Worm (Caenorhabditis elegans) whole organism, L1 larva: ENCODE measurements around the gene col-96.

Source experiments
- C16A3.4 ChIP-seq: fragments of 150-350 bp; optimal IDR thresholded peaks from 2 replicates; lab custom pipeline; 2014; ENCODE audit warnings: missing biosample characterization, missing genetic modification characterization
- aly-2 ChIP-seq: fragments of 150-350 bp; optimal IDR thresholded peaks from 2 replicates; lab custom pipeline; 2014; ENCODE audit warnings: missing biosample characterization, missing genetic modification characterization
- blmp-1 ChIP-seq: fragments of 150-350 bp; optimal IDR thresholded peaks from 2 replicates; lab custom pipeline; 2014; ENCODE audit warnings: missing biosample characterization, missing genetic modification characterization
- ceh-63 ChIP-seq: fragments of 200-800 bp; sonication (Bioruptor generic); optimal IDR thresholded peaks from 2 replicates; lab custom pipeline; 2018; ENCODE audit warnings: mild to moderate bottlenecking, missing genetic modification characterization, missing compliant biosample characterization
- ceh-8 ChIP-seq: fragments of 200-800 bp; sonication (Bioruptor generic); optimal IDR thresholded peaks from 2 replicates; lab custom pipeline; 2018; ENCODE audit warnings: mild to moderate bottlenecking, missing genetic modification characterization, moderate library complexity, missing compliant biosample characterization
- ceh-82 ChIP-seq, 3 experiments: fragments of 150-350 bp in 1 of 3; sonication (generic microtip) in 2 of 3; optimal IDR thresholded peaks; 2 replicates each; lab custom pipeline; 2014 to 2017; ENCODE audit warnings: missing biosample characterization in 3 of 3, missing genetic modification characterization in 3 of 3
- ceh-88 ChIP-seq: fragments of 200-800 bp; sonication (Bioruptor generic); IDR thresholded peaks from 2 replicates; pipeline ENCODE4 v1.3.6; 2022; ENCODE audit warnings: missing genetic modification characterization, missing compliant biosample characterization
- ceh-90 ChIP-seq: sonication (generic microtip); optimal IDR thresholded peaks from 2 replicates; lab custom pipeline; 2016; ENCODE audit warnings: missing genetic modification characterization, missing compliant biosample characterization
- efl-1 ChIP-seq, 4 experiments: fragments of 150-350 bp; optimal IDR thresholded peaks in 3 of 4; peaks in 1 of 4; 1 replicate in 1 of 4; 2 replicates in 3 of 4; lab custom pipeline; 2014; ENCODE audit warnings: missing biosample characterization in 2 of 4, missing genetic modification characterization in 2 of 4, missing genetic modification reagents in 2 of 4
- efl-3 ChIP-seq: fragments of 200-800 bp; sonication (Bioruptor generic); optimal IDR thresholded peaks from 2 replicates; lab custom pipeline; 2018; ENCODE audit warnings: mild to moderate bottlenecking, missing genetic modification characterization, missing compliant biosample characterization
- egl-13 ChIP-seq: sonication (generic microtip); optimal IDR thresholded peaks from 2 replicates; lab custom pipeline; 2016; ENCODE audit warnings: missing genotype, missing genetic modification reagents, missing genetic modification characterization, missing compliant biosample characterization
- elt-2 ChIP-seq: sonication (generic microtip); optimal IDR thresholded peaks from 2 replicates; lab custom pipeline; 2016; ENCODE audit warnings: missing genetic modification characterization, mild to moderate bottlenecking, inconsistent platforms, missing compliant biosample characterization, missing genetic modification reagents
- elt-3 ChIP-seq, 6 experiments: fragments of 150-350 bp in 1 of 6; sonication (generic microtip); optimal IDR thresholded peaks; 2 replicates each; lab custom pipeline; 2017 to 2018; ENCODE audit warnings: missing biosample characterization in 6 of 6, missing genetic modification characterization in 6 of 6, inconsistent platforms in 1 of 6
- ets-5 ChIP-seq: fragments of 200-800 bp; sonication (Bioruptor generic); IDR thresholded peaks from 2 replicates; pipeline ENCODE4 v1.3.6; 2022; ENCODE audit warnings: missing genetic modification characterization, missing compliant biosample characterization
- fkh-8 ChIP-seq: sonication (generic microtip); optimal IDR thresholded peaks from 2 replicates; lab custom pipeline; 2016; ENCODE audit warnings: mild to moderate bottlenecking, missing genetic modification characterization, missing compliant biosample characterization
- grh-1 ChIP-seq: fragments of 200-800 bp; sonication (Bioruptor generic); IDR thresholded peaks from 2 replicates; pipeline ENCODE4 v1.3.6; 2022; ENCODE audit warnings: missing genetic modification reagents, missing genetic modification characterization, missing compliant biosample characterization
- hlh-17 ChIP-seq: fragments of 200-800 bp; sonication (Bioruptor generic); optimal IDR thresholded peaks from 2 replicates; lab custom pipeline; 2018; ENCODE audit warnings: missing genetic modification characterization, mild to moderate bottlenecking, missing compliant biosample characterization, moderate library complexity, borderline replicate concordance
- jun-1 ChIP-seq: fragments of 150-350 bp; optimal IDR thresholded peaks from 2 replicates; lab custom pipeline; 2014; ENCODE audit warnings: missing biosample characterization, missing genetic modification reagents, missing genetic modification characterization
- lin-13 ChIP-seq: fragments of 150-350 bp; optimal IDR thresholded peaks from 2 replicates; lab custom pipeline; 2014; ENCODE audit warnings: missing biosample characterization, missing genetic modification reagents, missing genetic modification characterization
- lin-15B ChIP-seq: fragments of 150-350 bp; sonication (generic microtip); optimal IDR thresholded peaks from 3 replicates; lab custom pipeline; 2014; ENCODE audit warnings: missing biosample characterization, missing genetic modification characterization
- lin-35 ChIP-seq, 2 experiments: fragments of 150-350 bp; optimal IDR thresholded peaks; 2 replicates each; lab custom pipeline; 2014; ENCODE audit warnings: missing biosample characterization in 2 of 2, missing genetic modification characterization in 2 of 2, missing genetic modification reagents in 2 of 2
- lir-3 ChIP-seq: sonication (generic microtip); optimal IDR thresholded peaks from 2 replicates; lab custom pipeline; 2016; ENCODE audit warnings: mild to moderate bottlenecking, missing genetic modification characterization, moderate library complexity, missing compliant biosample characterization; ENCODE audit not compliant: poor library complexity
- lsy-2 ChIP-seq, 2 experiments: fragments of 150-350 bp; optimal IDR thresholded peaks; 2 replicates each; lab custom pipeline; 2014; ENCODE audit warnings: missing biosample characterization in 2 of 2, missing genetic modification characterization in 2 of 2
- mef-2 ChIP-seq: fragments of 150-350 bp; optimal IDR thresholded peaks from 2 replicates; lab custom pipeline; 2014; ENCODE audit warnings: missing biosample characterization, missing genetic modification characterization
- mep-1 ChIP-seq: fragments of 150-350 bp; optimal IDR thresholded peaks from 2 replicates; lab custom pipeline; 2014; ENCODE audit warnings: missing biosample characterization, missing genetic modification characterization
- nhr-11 ChIP-seq: fragments of 150-350 bp; optimal IDR thresholded peaks from 2 replicates; lab custom pipeline; 2014; ENCODE audit warnings: missing biosample characterization, missing genetic modification characterization
- nhr-20 ChIP-seq: sonication (generic microtip); optimal IDR thresholded peaks from 2 replicates; lab custom pipeline; 2016; ENCODE audit warnings: mild to moderate bottlenecking, missing genetic modification characterization, missing compliant biosample characterization
- nhr-28 ChIP-seq: fragments of 150-350 bp; optimal IDR thresholded peaks from 2 replicates; lab custom pipeline; 2014; ENCODE audit warnings: missing biosample characterization, missing genetic modification characterization
- nhr-47 ChIP-seq: sonication (generic microtip); optimal IDR thresholded peaks from 2 replicates; lab custom pipeline; 2016; ENCODE audit warnings: mild to moderate bottlenecking, missing genetic modification characterization, moderate library complexity, missing compliant biosample characterization
- nhr-71 ChIP-seq: sonication (generic microtip); optimal IDR thresholded peaks from 2 replicates; lab custom pipeline; 2016; ENCODE audit warnings: mild to moderate bottlenecking, missing genetic modification characterization, moderate library complexity, missing compliant biosample characterization
- nhr-85 ChIP-seq: sonication (generic microtip); peaks from one replicate; lab custom pipeline; 2016; ENCODE audit warnings: missing genetic modification characterization, inconsistent platforms, missing compliant biosample characterization
- nhr-90 ChIP-seq: sonication (generic microtip); optimal IDR thresholded peaks from 2 replicates; lab custom pipeline; 2016; ENCODE audit warnings: mild to moderate bottlenecking, missing genetic modification characterization, missing compliant biosample characterization; ENCODE audit not compliant: poor library complexity
- pax-3 ChIP-seq: fragments of 200-800 bp; sonication (Bioruptor generic); optimal IDR thresholded peaks from 2 replicates; lab custom pipeline; 2018; ENCODE audit warnings: mild to moderate bottlenecking, missing genetic modification characterization, moderate library complexity, missing compliant biosample characterization
- rnt-1 ChIP-seq: sonication (generic microtip); optimal IDR thresholded peaks from 2 replicates; lab custom pipeline; 2016; ENCODE audit warnings: mild to moderate bottlenecking, missing genetic modification characterization, moderate library complexity, missing compliant biosample characterization
- skn-1 ChIP-seq: fragments of 150-350 bp; optimal IDR thresholded peaks from 2 replicates; lab custom pipeline; 2014; ENCODE audit warnings: missing biosample characterization, missing genetic modification characterization
- snu-23 ChIP-seq: sonication (generic microtip); optimal IDR thresholded peaks from 2 replicates; lab custom pipeline; 2016; ENCODE audit warnings: missing genetic modification characterization, missing compliant biosample characterization
- tbx-2 ChIP-seq: sonication (generic microtip); optimal IDR thresholded peaks from 2 replicates; lab custom pipeline; 2016; ENCODE audit warnings: missing genetic modification characterization, missing compliant biosample characterization
- tlp-1 ChIP-seq: fragments of 150-350 bp; optimal IDR thresholded peaks from 2 replicates; lab custom pipeline; 2014; ENCODE audit warnings: missing biosample characterization, missing genetic modification characterization
- unc-30 ChIP-seq: sonication (generic microtip); optimal IDR thresholded peaks from 2 replicates; lab custom pipeline; 2017; ENCODE audit warnings: missing biosample characterization, missing genetic modification characterization
- unc-98 ChIP-seq: fragments of 200-800 bp; sonication (Bioruptor generic); IDR thresholded peaks from 2 replicates; pipeline ENCODE4 v1.3.6; 2022; ENCODE audit warnings: missing genetic modification characterization, missing compliant biosample characterization
- vab-15 ChIP-seq: sonication (generic microtip); optimal IDR thresholded peaks from 2 replicates; lab custom pipeline; 2017; ENCODE audit warnings: missing genotype, mild to moderate bottlenecking, missing genetic modification characterization, missing compliant biosample characterization
- zip-4 ChIP-seq: fragments of 200-800 bp; sonication (Bioruptor generic); optimal IDR thresholded peaks from 2 replicates; lab custom pipeline; 2018; ENCODE audit warnings: mild to moderate bottlenecking, missing genetic modification characterization, moderate library complexity, missing compliant biosample characterization

The col-96 gene

DNA sequence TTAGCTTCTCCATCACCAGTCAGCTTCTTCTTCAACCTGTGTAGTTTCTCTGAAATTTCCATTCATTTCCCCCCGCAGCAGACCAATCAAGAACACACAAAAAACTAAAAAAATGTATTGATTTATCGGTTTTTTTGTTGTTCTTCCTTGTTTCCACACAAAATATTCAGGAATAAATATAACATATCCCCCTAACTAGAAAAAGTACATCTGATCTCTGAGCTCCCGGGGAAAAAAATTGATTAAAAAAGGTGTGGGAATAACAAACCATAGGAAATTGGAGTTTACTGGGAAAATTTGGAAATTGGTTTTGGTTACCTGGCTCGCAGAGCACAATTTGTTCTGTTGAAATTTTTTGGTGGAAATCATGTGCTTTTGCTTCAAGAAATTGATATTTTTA lies 11.6 kb downstream of the col-96 start, which contains the start of gene Y41C4A.22:
Gene Y41C4A.22 (plus strand): TSS at position 301 of the 400 bp plus-strand sequence.
- TF ChIP-seq nhr-47 (peak; percentile 7), fkh-8 (tag; lab: Kevin White, UChicago) (peak; percentile 50), aly-2 (tag; lab: Kevin White, UChicago) (no peak), nhr-85 (tag; lab: Kevin White, UChicago) (no peak), hlh-17 (GFP tag; lab: Kevin White, UChicago) (no peak), grh-1 (GFP tag; lab: Robert Waterston, UW) (peak; percentile 26; the same call in 1 of the 2 replicates), ceh-90 (tag; lab: Kevin White, UChicago) (no peak), nhr-71 (tag; lab: Kevin White, UChicago) (peak; percentile 14), unc-30 (tag; lab: Kevin White, UChicago) (no peak)

DNA sequence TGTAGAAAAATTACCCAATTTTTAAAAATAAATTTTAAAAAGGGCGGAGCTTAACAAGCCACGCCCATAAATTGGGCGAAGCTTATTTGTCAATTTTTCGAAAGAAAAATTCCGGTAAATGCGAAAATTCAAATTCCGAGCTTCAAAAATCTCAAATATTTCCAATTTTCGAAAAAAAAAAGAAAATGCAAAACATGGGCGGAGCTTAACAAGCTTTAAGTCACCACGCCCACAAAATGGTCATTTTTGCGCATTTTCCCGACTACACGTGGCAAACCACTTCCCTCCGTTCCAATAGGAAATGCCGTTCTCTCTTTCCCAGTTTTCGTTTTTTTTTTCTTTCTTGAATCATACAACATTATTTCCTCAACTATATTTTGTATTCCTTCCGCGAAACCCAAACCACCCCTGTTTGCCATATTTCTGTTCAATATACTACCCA lies 12.0 kb downstream of the col-96 start:
- TF ChIP-seq nhr-71 (tag; lab: Kevin White, UChicago) (peak; percentile 12), nhr-20 (no peak), egl-13 (tag; lab: Kevin White, UChicago) (no peak), lin-13 (no peak), ceh-63 (no peak), tlp-1 (tag; lab: Kevin White, UChicago) (no peak), tbx-2 (tag; lab: Kevin White, UChicago) (no peak), blmp-1 (tag; lab: Kevin White, UChicago) (no peak), efl-1 (optimal IDR thresholded peaks at IDR 0.05; lab: Kevin White, UChicago) (no peak), efl-1 (GFP tag; optimal IDR thresholded peaks at IDR 0.05 in 1 of 2; lab: Kevin White, UChicago) (peak in 1 of 2 experiments; percentile 53), vab-15 (tag; lab: Kevin White, UChicago) (no peak), hlh-17 (GFP tag; lab: Kevin White, UChicago) (no peak), lin-15B (tag; lab: Kevin White, UChicago) (no peak), snu-23 (GFP tag; lab: Kevin White, UChicago) (no peak), unc-98 (GFP tag; lab: Robert Waterston, UW) (no peak), ceh-82 (tag; optimal IDR thresholded peaks at IDR 0.05; lab: Kevin White, UChicago) (no peak)

DNA sequence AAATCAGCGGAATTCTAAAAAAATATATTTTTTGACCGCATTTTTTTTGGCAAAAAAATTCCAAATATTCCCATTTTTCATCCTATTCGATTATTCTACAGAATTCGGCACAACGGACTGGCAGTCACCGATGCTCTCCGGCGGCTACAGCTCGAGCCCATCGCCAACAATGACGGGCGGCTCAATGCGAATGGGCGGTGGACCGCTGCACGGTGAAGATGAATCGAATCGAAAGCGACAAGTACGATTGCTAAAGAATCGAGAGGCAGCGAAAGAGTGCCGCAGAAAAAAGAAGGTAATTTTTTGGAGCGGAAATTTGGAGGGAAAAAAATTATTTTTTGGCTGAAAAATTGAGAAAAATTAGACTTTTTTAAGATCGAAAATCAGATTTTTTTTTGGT lies 14.2 kb downstream of the col-96 start:
- TF ChIP-seq rnt-1 (tag; lab: Kevin White, UChicago) (no peak), fkh-8 (tag; lab: Kevin White, UChicago) (peak; percentile 10), nhr-85 (tag; lab: Kevin White, UChicago) (peak; percentile 48)

DNA sequence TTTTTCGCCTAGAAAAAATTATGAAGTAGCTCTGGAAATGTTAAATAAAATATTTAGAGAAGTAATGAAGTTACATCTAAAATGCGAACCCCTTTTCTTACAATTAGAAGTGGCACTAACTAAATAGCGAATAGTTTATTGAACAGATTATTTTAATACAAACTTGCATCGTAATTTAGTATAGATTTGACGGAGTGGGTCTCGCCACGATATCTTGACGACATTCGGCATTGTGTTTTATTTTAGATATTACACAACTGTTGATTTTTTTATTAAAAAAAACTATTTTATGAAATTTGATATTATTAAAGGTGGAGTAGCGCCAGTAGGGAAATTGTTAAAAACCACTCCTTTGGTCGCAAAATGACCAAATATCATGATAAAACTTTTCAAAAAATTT lies 16.7 kb downstream of the col-96 start:
- no peak for TF ChIP-seq C16A3.4 (tag; lab: Kevin White, UChicago)

DNA sequence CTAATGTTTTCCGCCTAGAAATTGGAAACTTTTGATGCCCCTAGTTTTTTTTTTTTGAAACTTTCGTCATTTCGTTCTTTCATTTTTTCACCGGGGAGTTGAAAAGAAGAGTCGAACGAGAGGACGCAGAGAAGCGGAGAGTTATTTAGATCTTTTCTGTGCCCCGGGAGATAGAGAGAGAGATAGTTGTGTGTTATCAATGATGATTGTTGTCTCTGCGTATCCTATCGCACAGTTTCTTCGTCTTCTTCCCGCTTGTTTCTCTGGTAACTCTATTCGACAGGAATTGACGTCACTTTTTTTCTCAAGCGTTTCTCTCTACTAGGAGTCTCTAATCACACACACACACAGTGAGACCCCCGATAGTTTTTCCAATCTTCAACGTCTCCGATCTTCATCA lies 17.3 kb downstream of the col-96 start:
- peak; percentile 21 for TF ChIP-seq pax-3
- peak; percentile 91 for TF ChIP-seq nhr-85 (tag; lab: Kevin White, UChicago)
- TF ChIP-seq mep-1 (tag; lab: Kevin White, UChicago) = peak; percentile 37
- TF ChIP-seq elt-3 (tag; optimal IDR thresholded peaks at IDR 0.05; lab: Kevin White, UChicago) = peak in 4 of 6 experiments; percentile 35 to 95 (median 82)
- TF ChIP-seq ceh-88 = no peak
- peak; percentile 78 for TF ChIP-seq elt-2 (tag; lab: Kevin White, UChicago)
- TF ChIP-seq lin-13 = peak; percentile 25
- peak in 1 of 2 experiments; percentile 80 for TF ChIP-seq lin-35 (GFP tag; optimal IDR thresholded peaks at IDR 0.05; lab: Kevin White, UChicago)
- TF ChIP-seq skn-1 (tag; lab: Kevin White, UChicago) = peak; percentile 45
- no peak for TF ChIP-seq lin-15B (tag; lab: Kevin White, UChicago)
- no peak for TF ChIP-seq nhr-11 (tag; lab: Kevin White, UChicago)
- peak; percentile 29 to 41 for TF ChIP-seq efl-1 (optimal IDR thresholded peaks at IDR 0.05; lab: Kevin White, UChicago)
- peak; percentile 18 to 94 for TF ChIP-seq efl-1 (GFP tag; optimal IDR thresholded peaks at IDR 0.05 in 1 of 2; lab: Kevin White, UChicago)
- TF ChIP-seq tbx-2 (tag; lab: Kevin White, UChicago) = peak; percentile 68
- TF ChIP-seq ceh-8 (GFP tag; lab: Kevin White, UChicago) = no peak
- peak; percentile 66 for TF ChIP-seq nhr-90 (tag; lab: Kevin White, UChicago)
- peak; percentile 8 to 79 for TF ChIP-seq lsy-2 (tag; optimal IDR thresholded peaks at IDR 0.05; lab: Kevin White, UChicago)
- no peak for TF ChIP-seq ets-5 (GFP tag; lab: Robert Waterston, UW)
- no peak for TF ChIP-seq zip-4 (GFP tag; lab: Kevin White, UChicago)
- peak; percentile 6 for TF ChIP-seq lir-3 (tag; lab: Kevin White, UChicago)
- TF ChIP-seq grh-1 (GFP tag; lab: Robert Waterston, UW) = no peak
- TF ChIP-seq jun-1 (tag; lab: Kevin White, UChicago) = peak; percentile 59
- no peak for TF ChIP-seq mef-2 (tag; lab: Kevin White, UChicago)
- TF ChIP-seq nhr-28 (tag; lab: Kevin White, UChicago) = no peak
- TF ChIP-seq nhr-71 (tag; lab: Kevin White, UChicago) = peak; percentile 79
- TF ChIP-seq efl-3 = no peak
